Worm (Caenorhabditis elegans) whole organism, L2 larva: ENCODE measurements around the gene Y79H2A.3.

Source experiments
- aly-2 ChIP-seq: fragments of 150-350 bp; optimal IDR thresholded peaks from 2 replicates; lab custom pipeline; 2014; ENCODE audit warnings: missing biosample characterization, missing genetic modification characterization
- egl-27 ChIP-seq: sonication (generic microtip); optimal IDR thresholded peaks from 3 replicates; lab custom pipeline; 2017; ENCODE audit warnings: missing biosample characterization, missing genetic modification reagents, missing genetic modification characterization
- fos-1 ChIP-seq: fragments of 150-350 bp; optimal IDR thresholded peaks from 2 replicates; lab custom pipeline; 2014; ENCODE audit warnings: missing biosample characterization, missing genetic modification characterization
- mab-5 ChIP-seq: fragments of 150-350 bp; optimal IDR thresholded peaks from 2 replicates; lab custom pipeline; 2014; ENCODE audit warnings: missing biosample characterization, missing genetic modification characterization
- nhr-129 ChIP-seq: fragments of 150-350 bp; optimal IDR thresholded peaks from 2 replicates; lab custom pipeline; 2014; ENCODE audit warnings: missing biosample characterization, missing genetic modification characterization
- nhr-77 ChIP-seq: fragments of 150-350 bp; optimal IDR thresholded peaks from 2 replicates; lab custom pipeline; 2014; ENCODE audit warnings: missing biosample characterization, missing genetic modification characterization
- sma-9 ChIP-seq, 2 experiments: fragments of 150-350 bp in 1 of 2; sonication (generic microtip) in 1 of 2; optimal IDR thresholded peaks; 2 replicates each; lab custom pipeline; 2014 to 2016; ENCODE audit warnings: missing genetic modification characterization in 2 of 2, mild to moderate bottlenecking in 1 of 2, missing biosample characterization in 1 of 2, missing compliant biosample characterization in 1 of 2, missing genetic modification reagents in 1 of 2, moderate library complexity in 1 of 2
- snpc-4 ChIP-seq: fragments of 150-350 bp; optimal IDR thresholded peaks from 2 replicates; lab custom pipeline; 2014; ENCODE audit warnings: missing biosample characterization, missing genetic modification characterization
- zag-1 ChIP-seq: fragments of 150-350 bp; optimal IDR thresholded peaks from 2 replicates; lab custom pipeline; 2014; ENCODE audit warnings: missing biosample characterization, missing genetic modification characterization
- ztf-11 ChIP-seq: sonication (generic microtip); optimal IDR thresholded peaks from 2 replicates; lab custom pipeline; 2017; ENCODE audit warnings: missing biosample characterization, missing genetic modification characterization

DNA sequence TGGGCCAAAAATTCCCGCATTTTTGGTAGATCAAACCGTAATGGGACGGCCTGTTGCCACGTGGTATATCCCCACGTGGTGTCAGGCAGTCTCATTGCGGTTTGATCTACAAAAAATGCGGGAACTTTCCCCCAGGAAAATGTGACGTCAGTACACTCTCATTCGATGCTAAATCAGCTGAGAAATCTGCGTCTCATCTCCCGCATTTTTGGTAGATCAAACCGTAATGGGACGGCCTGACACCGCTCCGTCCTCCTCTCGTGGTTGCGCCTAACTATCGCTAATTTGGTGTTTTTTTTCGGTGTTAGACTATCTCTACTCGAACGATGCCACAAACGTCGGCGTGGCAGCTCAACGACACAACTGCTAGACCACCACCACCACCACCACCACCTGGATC lies 9.3 kb upstream of the Y79H2A.3 start, which contains the start of gene zyg-8:
- TF ChIP-seq egl-27 (tag; lab: Kevin White, UChicago): no peak
- no peak for TF ChIP-seq aly-2 (tag; lab: Kevin White, UChicago)
- no peak for TF ChIP-seq snpc-4
- no peak for TF ChIP-seq zag-1 (tag; lab: Kevin White, UChicago)
- TF ChIP-seq ztf-11: no peak
- TF ChIP-seq nhr-77 (tag; lab: Kevin White, UChicago): no peak
- no peak for TF ChIP-seq nhr-129 (tag; lab: Kevin White, UChicago)
- no peak for TF ChIP-seq sma-9 (GFP tag; optimal IDR thresholded peaks at IDR 0.05; lab: Kevin White, UChicago)
- no peak for TF ChIP-seq sma-9 (tag; optimal IDR thresholded peaks at IDR 0.05; lab: Kevin White, UChicago)
- no peak for TF ChIP-seq fos-1 (tag; lab: Kevin White, UChicago)
- no peak for TF ChIP-seq mab-5 (tag; lab: Kevin White, UChicago)
